Worm (Caenorhabditis elegans) whole organism, late embryonic: ENCODE data around the gene C17H11.6.
A peak's percentile ranks its signal among the peaks of the same experiment; 100 is the strongest.

ENCODE experiments used
- C08G9.2 ChIP-seq: sonication (generic microtip); optimal IDR thresholded peaks from 2 replicates; lab custom pipeline; 2016; ENCODE audit warnings: mild to moderate bottlenecking, missing genetic modification characterization, moderate library complexity, missing compliant biosample characterization
- C38D4.7 ChIP-seq: fragments of 200-800 bp; sonication (Bioruptor generic); optimal IDR thresholded peaks from 2 replicates; lab custom pipeline; 2018; ENCODE audit warnings: mild to moderate bottlenecking, missing genetic modification characterization, moderate library complexity, missing compliant biosample characterization
- K02D7.2 ChIP-seq: sonication (generic microtip); optimal IDR thresholded peaks from 2 replicates; lab custom pipeline; 2017; ENCODE audit warnings: mild to moderate bottlenecking, missing genetic modification characterization, missing compliant biosample characterization
- T23F11.4 ChIP-seq: fragments of 200-800 bp; sonication (Bioruptor generic); optimal IDR thresholded peaks from 2 replicates; lab custom pipeline; 2018; ENCODE audit warnings: mild to moderate bottlenecking, missing genetic modification characterization, missing compliant biosample characterization
- ahr-1 ChIP-seq: sonication (generic microtip); optimal IDR thresholded peaks from 2 replicates; lab custom pipeline; 2016; ENCODE audit warnings: missing genetic modification characterization, missing compliant biosample characterization
- ama-1 ChIP-seq: fragments of 150-350 bp; optimal IDR thresholded peaks from 2 replicates; lab custom pipeline; 2014
- ceh-22 ChIP-seq: sonication (generic microtip); optimal IDR thresholded peaks from 2 replicates; lab custom pipeline; 2017; ENCODE audit warnings: missing biosample characterization, missing genetic modification characterization
- ceh-30 ChIP-seq: fragments of 150-350 bp; optimal IDR thresholded peaks from 2 replicates; lab custom pipeline; 2014; ENCODE audit warnings: missing biosample characterization, missing genetic modification characterization
- ceh-34 ChIP-seq: sonication (generic microtip); optimal IDR thresholded peaks from 2 replicates; lab custom pipeline; 2016; ENCODE audit warnings: mild to moderate bottlenecking, missing genetic modification characterization, missing compliant biosample characterization
- ceh-45 ChIP-seq: fragments of 200-800 bp; sonication (Bioruptor generic); IDR thresholded peaks from 2 replicates; pipeline ENCODE4 v1.3.6; 2022; ENCODE audit warnings: missing genetic modification reagents, missing genetic modification characterization, missing compliant biosample characterization
- ceh-6 ChIP-seq: fragments of 200-800 bp; sonication (Bioruptor generic); optimal IDR thresholded peaks from 2 replicates; lab custom pipeline; 2018; ENCODE audit warnings: mild to moderate bottlenecking, missing genetic modification characterization, missing compliant biosample characterization
- dve-1 ChIP-seq: sonication (generic microtip); optimal IDR thresholded peaks from 2 replicates; lab custom pipeline; 2017; ENCODE audit warnings: antibody characterized with exemption, mild to moderate bottlenecking, missing genetic modification characterization, missing compliant biosample characterization
- ets-4 ChIP-seq: sonication (generic microtip); optimal IDR thresholded peaks from 2 replicates; lab custom pipeline; 2016; ENCODE audit warnings: missing genetic modification characterization, missing compliant biosample characterization
- eyg-1 ChIP-seq: sonication (generic microtip); optimal IDR thresholded peaks from 2 replicates; lab custom pipeline; 2016; ENCODE audit warnings: missing genotype, missing genetic modification characterization, missing compliant biosample characterization
- fkh-10 ChIP-seq: fragments of 150-350 bp; optimal IDR thresholded peaks from 2 replicates; lab custom pipeline; 2014; ENCODE audit warnings: missing biosample characterization, missing genetic modification reagents, missing genetic modification characterization
- fkh-6 ChIP-seq: sonication (generic microtip); optimal IDR thresholded peaks from 2 replicates; lab custom pipeline; 2016; ENCODE audit warnings: missing genetic modification characterization, missing compliant biosample characterization
- gmeb-2 ChIP-seq: sonication (generic microtip); optimal IDR thresholded peaks from 2 replicates; lab custom pipeline; 2016; ENCODE audit warnings: missing genetic modification characterization, inconsistent platforms, missing compliant biosample characterization
- hlh-15 ChIP-seq: sonication (generic microtip); optimal IDR thresholded peaks from 2 replicates; lab custom pipeline; 2016; ENCODE audit warnings: missing genetic modification characterization, missing compliant biosample characterization
- hlh-30 ChIP-seq: sonication (generic microtip); optimal IDR thresholded peaks from 2 replicates; lab custom pipeline; 2017; ENCODE audit warnings: antibody characterized with exemption, missing genetic modification characterization, missing compliant biosample characterization; ENCODE audit not compliant: insufficient read depth
- hlh-6 ChIP-seq: sonication (generic microtip); optimal IDR thresholded peaks from 2 replicates; lab custom pipeline; 2016; ENCODE audit warnings: missing genotype, missing genetic modification characterization, missing compliant biosample characterization
- hlh-8 ChIP-seq: sonication (generic microtip); optimal IDR thresholded peaks from 2 replicates; lab custom pipeline; 2016; ENCODE audit warnings: missing genotype, missing genetic modification characterization, missing compliant biosample characterization
- lin-11 ChIP-seq: fragments of 200-800 bp; sonication (Bioruptor generic); optimal IDR thresholded peaks from 2 replicates; lab custom pipeline; 2018; ENCODE audit warnings: mild to moderate bottlenecking, missing genetic modification characterization, missing compliant biosample characterization
- madf-2 ChIP-seq: sonication (generic microtip); optimal IDR thresholded peaks from 2 replicates; lab custom pipeline; 2017; ENCODE audit warnings: missing genetic modification characterization, missing compliant biosample characterization
- nhr-11 ChIP-seq: fragments of 150-350 bp; optimal IDR thresholded peaks from 2 replicates; lab custom pipeline; 2014; ENCODE audit warnings: missing biosample characterization, missing genetic modification characterization
- npax-4 ChIP-seq: sonication (generic microtip); optimal IDR thresholded peaks from 2 replicates; lab custom pipeline; 2016; ENCODE audit warnings: missing genetic modification characterization, missing compliant biosample characterization
- odd-2 ChIP-seq: sonication (generic microtip); optimal IDR thresholded peaks from 2 replicates; lab custom pipeline; 2017; ENCODE audit warnings: antibody characterized with exemption, mild to moderate bottlenecking, missing genetic modification characterization, missing compliant biosample characterization
- pag-3 ChIP-seq: sonication (generic microtip); optimal IDR thresholded peaks from 2 replicates; lab custom pipeline; 2016; ENCODE audit warnings: missing compliant biosample characterization, missing genetic modification characterization, borderline replicate concordance
- pat-9 ChIP-seq: fragments of 200-800 bp; sonication (Bioruptor generic); optimal IDR thresholded peaks from 2 replicates; lab custom pipeline; 2018; ENCODE audit warnings: mild to moderate bottlenecking, missing genetic modification characterization, moderate library complexity, missing compliant biosample characterization
- pax-1 ChIP-seq: fragments of 150-350 bp; optimal IDR thresholded peaks from 2 replicates; lab custom pipeline; 2014; ENCODE audit warnings: missing biosample characterization, missing genetic modification characterization
- pha-2 ChIP-seq: sonication (generic microtip); optimal IDR thresholded peaks from 2 replicates; lab custom pipeline; 2017; ENCODE audit warnings: mild to moderate bottlenecking, missing genetic modification characterization, missing compliant biosample characterization
- pha-4 ChIP-seq: fragments of 150-350 bp; optimal IDR thresholded peaks from 2 replicates; lab custom pipeline; 2018; ENCODE audit warnings: missing biosample characterization, missing genetic modification reagents, missing genetic modification characterization
- ref-2 ChIP-seq: sonication (generic microtip); optimal IDR thresholded peaks from 2 replicates; lab custom pipeline; 2016; ENCODE audit warnings: missing genetic modification characterization, missing compliant biosample characterization
- tbx-7 ChIP-seq: sonication (generic microtip); optimal IDR thresholded peaks from 2 replicates; lab custom pipeline; 2016; ENCODE audit warnings: missing genotype, missing genetic modification characterization, missing compliant biosample characterization
- unc-3 ChIP-seq, 2 experiments: fragments of 200-800 bp in 1 of 2; sonication (Bioruptor generic) in 1 of 2; sonication (generic microtip) in 1 of 2; conservative IDR thresholded peaks in 1 of 2; optimal IDR thresholded peaks in 1 of 2; 2 replicates each; pipeline versions ENCODE4 v1.3.6 to Lab custom; 2016 to 2022; ENCODE audit warnings: missing compliant biosample characterization in 2 of 2, missing genetic modification characterization in 2 of 2, missing genetic modification reagents in 1 of 2
- unc-42 ChIP-seq: sonication (generic microtip); optimal IDR thresholded peaks from 2 replicates; lab custom pipeline; 2016; ENCODE audit warnings: missing genotype, missing genetic modification characterization, missing compliant biosample characterization
- unc-55 ChIP-seq: sonication (generic microtip); optimal IDR thresholded peaks from 2 replicates; lab custom pipeline; 2017; ENCODE audit warnings: missing biosample characterization, missing genetic modification reagents, missing genetic modification characterization
- ztf-16 ChIP-seq: sonication (generic microtip); optimal IDR thresholded peaks from 2 replicates; lab custom pipeline; 2017; ENCODE audit warnings: missing genetic modification characterization, missing compliant biosample characterization

C17H11.6 gene

ce11 chrX:8200206-8200605 is 3.4 kb downstream of the C17H11.6 start:
- TF ChIP-seq pha-4, result no peak
- TF ChIP-seq gmeb-2 (tag; lab: Kevin White, UChicago), result no peak
- TF ChIP-seq hlh-30 (tag; lab: Kevin White, UChicago), result no peak
- no peak for TF ChIP-seq odd-2 (tag; lab: Kevin White, UChicago)
- TF ChIP-seq ref-2, result no peak
- no peak for TF ChIP-seq ahr-1 (tag; lab: Kevin White, UChicago)
- TF ChIP-seq tbx-7 (tag; lab: Kevin White, UChicago), result no peak
- TF ChIP-seq lin-11, result no peak
- no peak for TF ChIP-seq madf-2 (tag; lab: Kevin White, UChicago)
- no peak for TF ChIP-seq ceh-22 (tag; lab: Kevin White, UChicago)
- TF ChIP-seq K02D7.2 (tag; lab: Kevin White, UChicago), result no peak
- no peak for TF ChIP-seq hlh-6
- TF ChIP-seq fkh-10 (GFP tag; lab: Kevin White, UChicago), result no peak

- no peak for TF ChIP-seq ceh-34 (tag; lab: Kevin White, UChicago)
- TF ChIP-seq dve-1 (tag; lab: Kevin White, UChicago), result no peak
- TF ChIP-seq hlh-30 (tag; lab: Kevin White, UChicago), result no peak
- no peak for TF ChIP-seq pag-3 (tag; lab: Kevin White, UChicago)
- TF ChIP-seq ets-4 (tag; lab: Kevin White, UChicago), result no peak
- no peak for TF ChIP-seq pax-1
- TF ChIP-seq hlh-15 (tag; lab: Kevin White, UChicago), result no peak
- no peak for TF ChIP-seq ceh-45 (GFP tag; lab: Robert Waterston, UW)
- no peak for TF ChIP-seq ama-1 (lab: Kevin White, UChicago)
- TF ChIP-seq eyg-1 (tag; lab: Kevin White, UChicago), result no peak
- no peak for TF ChIP-seq ceh-30 (tag; lab: Kevin White, UChicago)
- TF ChIP-seq unc-3 (GFP tag; conservative IDR thresholded peaks at IDR 0.05; lab: Robert Waterston, UW), result no peak
- no peak for TF ChIP-seq unc-3 (tag; optimal IDR thresholded peaks at IDR 0.05; lab: Kevin White, UChicago)
- no peak for TF ChIP-seq nhr-11 (tag; lab: Kevin White, UChicago)
- TF ChIP-seq pha-2 (tag; lab: Kevin White, UChicago), result no peak
- no peak for TF ChIP-seq C38D4.7 (GFP tag; lab: Kevin White, UChicago)
- TF ChIP-seq ceh-22 (tag; lab: Kevin White, UChicago), result no peak
- no peak for TF ChIP-seq unc-55
Measured at ce11 chrX:8193213-8193612, 10.4 kb downstream of the C17H11.6 start.

ce11 chrX:8185037-8185436 is 18.5 kb downstream of the C17H11.6 start, which contains the start of gene C17H11.5:
Gene C17H11.5, minus strand, starts transcription at chrX:8185137.
- TF ChIP-seq fkh-10 (GFP tag; lab: Kevin White, UChicago) (no peak), T23F11.4 (GFP tag; lab: Kevin White, UChicago) (no peak), ceh-34 (tag; lab: Kevin White, UChicago) (no peak), ceh-6 (GFP tag; lab: Kevin White, UChicago) (no peak), hlh-8 (tag; lab: Kevin White, UChicago) (no peak), ztf-16 (tag; lab: Kevin White, UChicago) (no peak), npax-4 (tag; lab: Kevin White, UChicago) (no peak), pat-9 (no peak)
- TF ChIP-seq, all 69 proteins: peak for 0

- TF ChIP-seq ceh-45 (GFP tag; lab: Robert Waterston, UW) (peak; percentile 78), unc-42 (peak; percentile 15), fkh-6 (tag; lab: Kevin White, UChicago) (peak; percentile 54), C08G9.2 (tag; lab: Kevin White, UChicago) (peak; percentile 16)
Measured at ce11 chrX:8181590-8182311, 21.8 kb downstream of the C17H11.6 start, which contains the start of gene C17H11.4. Gene C17H11.4, minus strand, starts transcription at chrX:8181640.
